Fruit fly (Drosophila melanogaster): ENCODE data around the gene Vha16-2.

dm6 chr3L:11443474-11444080, 31.2 kb upstream of the Vha16-2 start:
- TF ChIP-seq psq (optimal IDR thresholded peaks at IDR 0.05) (no peak), Myc (optimal IDR thresholded peaks at IDR 0.05) (no peak), insv (optimal IDR thresholded peaks at IDR 0.05) (no peak), Sin3A (optimal IDR thresholded peaks at IDR 0.05) (no peak), h (optimal IDR thresholded peaks at IDR 0.05) (no peak), ttk (optimal IDR thresholded peaks at IDR 0.05) (no peak)
